Worm (Caenorhabditis elegans): ENCODE results near the gene C06A8.6.

C06A8.6 gene

DNA sequence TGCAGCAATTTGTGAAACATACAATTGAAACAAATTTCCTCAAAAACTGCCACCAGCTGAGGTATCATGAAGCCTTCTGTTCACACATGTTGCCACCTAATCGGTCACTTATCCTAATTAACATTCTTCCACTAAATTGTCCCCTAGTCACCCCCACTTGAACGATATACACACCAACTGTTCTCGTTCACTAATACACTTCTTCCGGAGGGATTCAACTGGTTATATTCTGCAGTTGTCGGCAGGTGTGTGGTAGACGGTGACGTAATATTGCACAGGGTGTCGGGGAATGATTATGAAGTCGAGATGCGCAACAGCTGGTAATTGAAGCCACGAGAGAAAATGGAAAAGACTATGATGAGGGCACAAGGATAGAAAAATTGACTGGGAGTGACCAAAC, 43.1 kb downstream of the C06A8.6 start:
- TF ChIP-seq ceh-32 (tag; optimal IDR thresholded peaks at IDR 0.05; ENCODE audit: poor library complexity) (no peak), D1046.2 (GFP tag; IDR thresholded peaks at IDR 0.05) (no peak), mxl-2 (GFP tag; conservative IDR thresholded peaks at IDR 0.05) (no peak), dve-1 (tag; optimal IDR thresholded peaks at IDR 0.05; ENCODE audit: insufficient read depth) (no peak), hlh-30 (tag; optimal IDR thresholded peaks at IDR 0.05; ENCODE audit: insufficient read depth) (no peak), R02D3.7 (tag; optimal IDR thresholded peaks at IDR 0.05) (no peak), saeg-2 (GFP tag; IDR thresholded peaks at IDR 0.05) (no peak), fkh-10 (GFP tag; optimal IDR thresholded peaks at IDR 0.05) (no peak), lin-38 (GFP tag; IDR thresholded peaks at IDR 0.05) (no peak), aly-2 (tag; optimal IDR thresholded peaks at IDR 0.05) (no peak), nhr-237 (tag; optimal IDR thresholded peaks at IDR 0.05) (no peak), lim-7 (GFP tag; IDR thresholded peaks at IDR 0.05) (no peak), F49E8.2 (tag; optimal IDR thresholded peaks at IDR 0.05; ENCODE audit: borderline replicate concordance) (no peak), daf-8 (GFP tag; IDR thresholded peaks at IDR 0.05) (no peak), hmg-1.1 (GFP tag; IDR thresholded peaks at IDR 0.05) (no peak), lin-29 (GFP tag; IDR thresholded peaks at IDR 0.05) (no peak), aha-1 (tag) (no peak)

DNA sequence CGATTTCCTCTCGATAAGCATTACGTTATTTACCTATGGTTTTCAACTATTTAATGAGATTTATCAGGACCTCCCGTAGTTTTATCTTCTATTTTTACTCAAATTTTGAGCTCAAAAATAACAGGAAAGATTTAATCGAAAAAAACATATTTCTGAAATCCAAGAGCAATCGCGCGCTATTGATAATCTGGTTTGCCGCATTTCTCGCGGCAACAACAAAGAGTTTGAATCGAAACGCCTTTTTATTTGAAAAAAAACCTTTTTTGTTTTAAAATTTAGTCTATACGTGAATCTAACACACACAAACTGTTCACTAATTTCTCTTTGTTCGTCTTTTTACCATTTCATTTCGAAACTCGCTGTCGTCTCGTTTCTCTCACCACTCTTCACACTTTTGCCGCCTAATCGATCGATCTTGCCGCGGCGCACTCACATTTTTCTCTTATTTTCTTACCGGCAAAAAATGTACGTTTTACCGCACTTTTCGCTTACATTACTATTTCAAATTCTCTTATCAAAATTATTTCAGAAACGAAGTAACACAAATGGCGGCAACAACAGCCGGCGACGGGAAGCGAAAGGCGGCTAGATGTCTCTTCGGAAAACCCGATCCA, 44.0 kb downstream of the C06A8.6 start, which contains the start of gene cki-2:
cki-2 (plus strand) TSS at position 337 of the 614 bp plus-strand sequence.
- TF ChIP-seq unc-62 (GFP tag; optimal IDR thresholded peaks at IDR 0.05 in 1 of 2) (peak in 1 of 2 experiments; percentile 22), unc-62 (tag; optimal IDR thresholded peaks at IDR 0.05) (no peak), sdz-12 (GFP tag; optimal IDR thresholded peaks at IDR 0.05) (no peak), nhr-25 (tag; optimal IDR thresholded peaks at IDR 0.05; ENCODE audit: borderline replicate concordance, insufficient read depth) (no peak), dpl-1 (GFP tag; optimal IDR thresholded peaks at IDR 0.05) (peak; percentile 25), nhr-28 (tag; optimal IDR thresholded peaks at IDR 0.05) (peak; percentile 4), daf-8 (GFP tag; IDR thresholded peaks at IDR 0.05) (no peak), pqm-1 (tag; optimal IDR thresholded peaks at IDR 0.05) (peak; percentile 38), daf-16 (GFP tag; optimal IDR thresholded peaks at IDR 0.05) (no peak), daf-16 (tag; optimal IDR thresholded peaks at IDR 0.05) (peak; percentile 26), mxl-3 (GFP tag; optimal IDR thresholded peaks at IDR 0.05) (no peak), mdl-1 (tag; optimal IDR thresholded peaks at IDR 0.05) (no peak), lsy-2 (tag; optimal IDR thresholded peaks at IDR 0.05) (peak in 1 of 2 experiments; percentile 7), lin-38 (GFP tag; IDR thresholded peaks at IDR 0.05) (peak; percentile 60)

DNA sequence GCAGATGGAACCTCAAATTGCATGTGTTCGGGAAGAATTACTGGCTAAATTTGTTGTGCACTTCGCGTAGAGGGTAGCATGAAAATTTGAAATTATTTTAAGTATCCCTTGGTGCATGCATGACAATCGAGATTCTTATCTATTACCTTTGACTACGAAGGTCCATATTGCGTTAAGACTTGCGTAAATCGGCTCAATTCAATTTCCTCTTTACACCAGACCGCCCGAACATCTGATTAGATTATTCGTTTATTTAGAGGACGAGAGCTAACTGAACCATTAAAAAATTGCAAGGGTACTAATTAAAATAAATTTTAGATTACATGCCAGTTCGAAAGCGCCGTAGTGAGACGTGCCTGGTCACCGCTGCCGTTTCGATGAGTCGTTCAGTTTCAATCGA, 45.3 kb downstream of the C06A8.6 start:
- TF ChIP-seq zip-2 (tag; optimal IDR thresholded peaks at IDR 0.05) (no peak), T20F7.1 (GFP tag; optimal IDR thresholded peaks at IDR 0.05) (no peak), T26A8.4 (GFP tag; IDR thresholded peaks at IDR 0.05) (no peak), egl-27 (tag; optimal IDR thresholded peaks at IDR 0.05) (no peak), F37D6.2 (tag; optimal IDR thresholded peaks at IDR 0.05) (no peak), daf-16 (GFP tag; optimal IDR thresholded peaks at IDR 0.05) (no peak), daf-16 (tag; optimal IDR thresholded peaks at IDR 0.05) (no peak), ceh-82 (tag; optimal IDR thresholded peaks at IDR 0.05) (no peak), hmg-1.1 (GFP tag; IDR thresholded peaks at IDR 0.05) (no peak), lin-1 (GFP tag; IDR thresholded peaks at IDR 0.05) (no peak), ces-1 (GFP tag; optimal IDR thresholded peaks at IDR 0.05) (no peak)

DNA sequence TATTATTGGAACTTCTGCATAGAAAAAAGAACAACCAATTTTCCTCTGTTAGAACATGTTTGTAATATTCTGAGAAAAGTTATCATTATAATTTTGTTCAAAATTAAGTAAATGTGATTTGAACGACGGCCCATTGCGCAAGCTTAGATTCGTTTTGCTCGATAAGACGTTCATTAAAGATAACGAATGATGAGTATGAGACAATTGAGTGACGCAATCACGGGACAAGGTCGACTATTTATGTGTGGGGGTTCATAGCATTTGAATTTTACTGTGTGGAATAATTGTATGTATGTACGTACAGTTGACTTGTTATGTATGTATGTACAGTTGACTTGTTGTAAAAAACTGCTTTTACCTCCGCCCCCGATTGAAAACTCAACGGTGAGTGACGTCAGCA, 47.1 kb downstream of the C06A8.6 start:
- TF ChIP-seq unc-62 (GFP tag; optimal IDR thresholded peaks at IDR 0.05 in 1 of 2): peak in 1 of 2 experiments; percentile 75
- no peak for TF ChIP-seq unc-62 (tag; optimal IDR thresholded peaks at IDR 0.05)
- no peak for TF ChIP-seq Y48G9A.11 (GFP tag; IDR thresholded peaks at IDR 0.05)

All from whole organism, L4 larva.